Worm (Caenorhabditis elegans): ENCODE measurements around the gene suox-1.

ce11 chrX:15491110-15491509 lies 6.2 kb upstream of the suox-1 start:
- TF ChIP-seq pes-1 (GFP tag; IDR thresholded peaks at IDR 0.05) (no peak), scrt-1 (GFP tag; IDR thresholded peaks at IDR 0.05) (no peak), tra-4 (tag; optimal IDR thresholded peaks at IDR 0.05) (no peak), tbx-11 (GFP tag; IDR thresholded peaks at IDR 0.05) (no peak), ama-1 (optimal IDR thresholded peaks at IDR 0.05) (no peak)
